Worm (Caenorhabditis elegans): ENCODE results near the gene ulp-3.

ulp-3 gene

ce11 chrIV:1979782-1980181 lies 16.3 kb downstream of the ulp-3 start, which contains the start of gene Y76B12C.8:
Y76B12C.8 (plus strand) TSS chrIV:1979988.
- no peak for TF ChIP-seq nhr-11 (tag; optimal IDR thresholded peaks at IDR 0.05)
- TF ChIP-seq elt-3 (tag; optimal IDR thresholded peaks at IDR 0.05) = no peak
- no peak for TF ChIP-seq ZK546.5 (tag; optimal IDR thresholded peaks at IDR 0.05)
- TF ChIP-seq nhr-10 (tag; optimal IDR thresholded peaks at IDR 0.05) = no peak
- no peak for TF ChIP-seq zag-1 (tag; optimal IDR thresholded peaks at IDR 0.05)
- TF ChIP-seq blmp-1 (tag; optimal IDR thresholded peaks at IDR 0.05; ENCODE audit: insufficient read depth) = no peak
- no peak for TF ChIP-seq nhr-77 (tag; optimal IDR thresholded peaks at IDR 0.05)
- TF ChIP-seq ztf-1 (GFP tag; conservative IDR thresholded peaks at IDR 0.05) = no peak
- no peak for TF ChIP-seq unc-55 (GFP tag; optimal IDR thresholded peaks at IDR 0.05)
- no peak for TF ChIP-seq mdl-1 (tag; optimal IDR thresholded peaks at IDR 0.05)
- no peak for TF ChIP-seq mbf-1 (tag; optimal IDR thresholded peaks at IDR 0.05)
- TF ChIP-seq C34F6.9 (tag; optimal IDR thresholded peaks at IDR 0.05) = no peak
- no peak for TF ChIP-seq peb-1 (tag; optimal IDR thresholded peaks at IDR 0.05)
- no peak for TF ChIP-seq nhr-23 (tag; optimal IDR thresholded peaks at IDR 0.05)
- TF ChIP-seq nhr-129 (tag; optimal IDR thresholded peaks at IDR 0.05) = no peak
- TF ChIP-seq nhr-25 (tag; optimal IDR thresholded peaks at IDR 0.05) = no peak

DNA sequence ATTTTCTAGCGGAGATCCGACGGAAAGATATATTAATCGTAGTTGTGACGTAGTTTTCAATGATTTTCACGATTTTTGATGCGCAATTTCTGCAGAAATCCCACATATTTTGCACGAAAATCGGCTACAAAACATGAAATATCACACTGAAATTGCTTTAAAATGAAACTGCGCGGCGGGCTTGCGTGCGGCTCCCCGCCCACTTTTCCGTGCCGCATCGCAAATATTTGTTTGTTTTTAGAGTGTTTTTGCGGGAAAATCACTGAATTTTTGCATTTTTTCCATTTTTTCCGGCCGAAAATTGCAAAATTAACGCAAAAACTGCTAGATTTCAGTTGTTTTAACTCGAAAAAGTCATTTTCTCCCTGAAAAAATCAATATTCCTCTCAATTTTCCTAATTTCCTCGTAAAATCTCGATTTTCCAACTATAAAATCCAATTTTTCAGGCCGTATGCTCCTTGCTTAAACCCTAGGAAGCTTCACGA lies 17.6 kb downstream of the ulp-3 start, which contains the start of gene Y76B12C.6:
Y76B12C.6 (plus strand) TSS at position 436 of the 486 bp plus-strand sequence.
- TF ChIP-seq lsy-2 (tag; optimal IDR thresholded peaks at IDR 0.05) (peak in 1 of 2 experiments; percentile 7), blmp-1 (tag; optimal IDR thresholded peaks at IDR 0.05; ENCODE audit: insufficient read depth) (no peak), nhr-129 (tag; optimal IDR thresholded peaks at IDR 0.05) (no peak), ceh-16 (tag; optimal IDR thresholded peaks at IDR 0.05) (no peak), unc-55 (GFP tag; optimal IDR thresholded peaks at IDR 0.05) (peak; percentile 51), sem-4 (tag; optimal IDR thresholded peaks at IDR 0.05) (no peak), C34F6.9 (tag; optimal IDR thresholded peaks at IDR 0.05) (no peak), F13H6.1 (tag; optimal IDR thresholded peaks at IDR 0.05) (peak; percentile 30), lin-11 (tag; optimal IDR thresholded peaks at IDR 0.05) (peak; percentile 1), peb-1 (tag; optimal IDR thresholded peaks at IDR 0.05) (no peak), nhr-237 (tag; optimal IDR thresholded peaks at IDR 0.05) (no peak), lin-39 (tag; optimal IDR thresholded peaks at IDR 0.05) (no peak), lin-13 (GFP tag; optimal IDR thresholded peaks at IDR 0.05) (no peak), R02D3.7 (tag; optimal IDR thresholded peaks at IDR 0.05) (no peak), mab-5 (tag; optimal IDR thresholded peaks at IDR 0.05) (no peak), egl-27 (tag; optimal IDR thresholded peaks at IDR 0.05) (no peak), unc-39 (tag; optimal IDR thresholded peaks at IDR 0.05) (no peak), nhr-23 (tag; optimal IDR thresholded peaks at IDR 0.05) (no peak)

- no peak for TF ChIP-seq zag-1 (tag; optimal IDR thresholded peaks at IDR 0.05)
- TF ChIP-seq nhr-23 (tag; optimal IDR thresholded peaks at IDR 0.05) = no peak
- no peak for TF ChIP-seq nhr-12 (tag; optimal IDR thresholded peaks at IDR 0.05)
- TF ChIP-seq Y55F3AM.14 (GFP tag; optimal IDR thresholded peaks at IDR 0.05) = no peak
- no peak for TF ChIP-seq blmp-1 (tag; optimal IDR thresholded peaks at IDR 0.05; ENCODE audit: insufficient read depth)
- TF ChIP-seq fos-1 (tag; optimal IDR thresholded peaks at IDR 0.05) = no peak
- TF ChIP-seq R02D3.7 (tag; optimal IDR thresholded peaks at IDR 0.05) = no peak
- no peak for TF ChIP-seq sma-9 (GFP tag; optimal IDR thresholded peaks at IDR 0.05)
- no peak for TF ChIP-seq sma-9 (tag; optimal IDR thresholded peaks at IDR 0.05)
- no peak for TF ChIP-seq lin-11 (tag; optimal IDR thresholded peaks at IDR 0.05)
- TF ChIP-seq nhr-11 (tag; optimal IDR thresholded peaks at IDR 0.05) = no peak
Observed at ce11 chrIV:1990843-1991339, 27.5 kb downstream of the ulp-3 start.

ce11 chrIV:1992789-1993188 lies 29.4 kb downstream of the ulp-3 start, which contains the start of gene xpc-1:
xpc-1 (plus strand) TSS chrIV:1993089.
- no peak for TF ChIP-seq sma-9 (GFP tag; optimal IDR thresholded peaks at IDR 0.05)
- TF ChIP-seq sma-9 (tag; optimal IDR thresholded peaks at IDR 0.05) = no peak
- TF ChIP-seq unc-62 (GFP tag; optimal IDR thresholded peaks at IDR 0.05) = no peak
- no peak for TF ChIP-seq F13H6.1 (tag; optimal IDR thresholded peaks at IDR 0.05)
- no peak for TF ChIP-seq egl-27 (tag; optimal IDR thresholded peaks at IDR 0.05)
- no peak for TF ChIP-seq lin-11 (tag; optimal IDR thresholded peaks at IDR 0.05)
- TF ChIP-seq nhr-23 (tag; optimal IDR thresholded peaks at IDR 0.05) = no peak
- TF ChIP-seq lin-13 (GFP tag; optimal IDR thresholded peaks at IDR 0.05) = no peak
- TF ChIP-seq dmd-4 (tag; optimal IDR thresholded peaks at IDR 0.05) = no peak
- TF ChIP-seq crh-2 (tag; optimal IDR thresholded peaks at IDR 0.05) = no peak
- TF ChIP-seq C34F6.9 (tag; optimal IDR thresholded peaks at IDR 0.05) = no peak
- no peak for TF ChIP-seq Y55F3AM.14 (GFP tag; optimal IDR thresholded peaks at IDR 0.05)
- TF ChIP-seq fos-1 (tag; optimal IDR thresholded peaks at IDR 0.05) = no peak
- no peak for TF ChIP-seq ztf-1 (GFP tag; conservative IDR thresholded peaks at IDR 0.05)

Data from whole organism, L2 larva.